Fruit fly (Drosophila melanogaster) whole organism, embryonic: ENCODE results near the gene CG7333.
A peak's percentile ranks its signal among the peaks of the same experiment; 100 is the strongest.

Experiments used
- Atf6 ChIP-seq: fragments of 200-800 bp; sonication (Bioruptor generic); IDR thresholded peaks from 2 replicates; pipeline ENCODE4 v1.3.6; 2022; ENCODE audit warnings: missing biosample characterization, missing genetic modification characterization
- CG10209 ChIP-seq: fragments of 200-800 bp; sonication (Bioruptor generic); optimal IDR thresholded peaks from 3 replicates; lab custom pipeline; 2017; ENCODE audit warnings: missing biosample characterization, mild to moderate bottlenecking, missing genetic modification characterization, missing genetic modification reagents
- CG12155 ChIP-seq: fragments of 200-800 bp; sonication (Bioruptor generic); optimal IDR thresholded peaks from 3 replicates; lab custom pipeline; 2016; ENCODE audit warnings: missing biosample characterization, missing genetic modification characterization
- CG12299 ChIP-seq: fragments of 200-800 bp; sonication (Bioruptor generic); optimal IDR thresholded peaks from 2 replicates; lab custom pipeline; 2018; ENCODE audit warnings: missing biosample characterization, mild to moderate bottlenecking, missing genetic modification characterization
- CG12942 ChIP-seq: fragments of 200-800 bp; sonication (Bioruptor generic); optimal IDR thresholded peaks from 3 replicates; lab custom pipeline; 2016; ENCODE audit warnings: missing biosample characterization, missing genetic modification characterization
- CG13624 ChIP-seq: fragments of 200-800 bp; sonication (Bioruptor generic); optimal IDR thresholded peaks from 2 replicates; lab custom pipeline; 2016; ENCODE audit warnings: missing biosample characterization, missing genetic modification characterization
- CG15514 ChIP-seq: fragments of 200-800 bp; sonication (Bioruptor generic); optimal IDR thresholded peaks from 3 replicates; lab custom pipeline; 2017; ENCODE audit warnings: missing biosample characterization, missing genetic modification characterization, mild to moderate bottlenecking, moderate library complexity, missing genetic modification reagents
- CG16815 ChIP-seq: fragments of 200-800 bp; sonication (Bioruptor generic); optimal IDR thresholded peaks from 3 replicates; lab custom pipeline; 2017; ENCODE audit warnings: missing biosample characterization, mild to moderate bottlenecking, missing genetic modification characterization
- CG17361 ChIP-seq: fragments of 200-800 bp; sonication (Bioruptor generic); IDR thresholded peaks from 3 replicates; pipeline ENCODE4 v1.3.6; 2022; ENCODE audit warnings: missing biosample characterization, missing genetic modification characterization
- CG31365 ChIP-seq: fragments of 200-800 bp; sonication (Bioruptor generic); optimal IDR thresholded peaks from 2 replicates; lab custom pipeline; 2018; ENCODE audit warnings: missing biosample characterization, mild to moderate bottlenecking, missing genetic modification characterization
- CG32772 ChIP-seq: fragments of 200-800 bp; sonication (Bioruptor generic); IDR thresholded peaks from 2 replicates; pipeline ENCODE4 v1.3.6; 2022; ENCODE audit warnings: missing biosample characterization, missing genetic modification characterization
- CG5180 ChIP-seq: fragments of 200-800 bp; sonication (Bioruptor generic); optimal IDR thresholded peaks from 3 replicates; lab custom pipeline; 2017; ENCODE audit warnings: missing biosample characterization, missing genetic modification characterization, mild to moderate bottlenecking, moderate library complexity, missing genetic modification reagents
- CG6813 ChIP-seq: fragments of 200-800 bp; sonication (Bioruptor generic); optimal IDR thresholded peaks from 2 replicates; lab custom pipeline; 2017; ENCODE audit warnings: missing biosample characterization, missing genetic modification characterization, mild to moderate bottlenecking, moderate library complexity, missing genetic modification reagents
- CG7556 ChIP-seq: fragments of 200-800 bp; sonication (Bioruptor generic); optimal IDR thresholded peaks from 2 replicates; lab custom pipeline; 2017; ENCODE audit warnings: missing biosample characterization, mild to moderate bottlenecking, missing genetic modification characterization
- CG9215 ChIP-seq: fragments of 200-800 bp; sonication (Bioruptor generic); IDR thresholded peaks from 2 replicates; pipeline ENCODE4 v1.3.6; 2022; ENCODE audit warnings: missing biosample characterization, missing genetic modification characterization
- CG9876 ChIP-seq: fragments of 200-800 bp; sonication (Bioruptor generic); optimal IDR thresholded peaks from 2 replicates; lab custom pipeline; 2016; ENCODE audit warnings: missing biosample characterization, missing genetic modification characterization
- CrebB ChIP-seq: fragments of 200-800 bp; sonication (Bioruptor generic); optimal IDR thresholded peaks from 3 replicates; lab custom pipeline; 2018; ENCODE audit warnings: missing biosample characterization, mild to moderate bottlenecking, missing genetic modification characterization
- Eip74EF ChIP-seq, 2 experiments: fragments of 200-800 bp in 1 of 2; fragments of >200 bp in 1 of 2; sonication (Bioruptor generic) in 1 of 2; optimal IDR thresholded peaks; 2 replicates each; lab custom pipeline; 2017 to 2019; ENCODE audit warnings: missing biosample characterization in 2 of 2, missing genetic modification characterization in 2 of 2, mild to moderate bottlenecking in 1 of 2, moderate library complexity in 1 of 2
- Fer1 ChIP-seq: fragments of 200-800 bp; sonication (Bioruptor generic); optimal IDR thresholded peaks from 2 replicates; lab custom pipeline; 2017; ENCODE audit warnings: missing biosample characterization, mild to moderate bottlenecking, missing genetic modification characterization
- Hr51 ChIP-seq, 2 experiments: fragments of 200-800 bp; sonication (Bioruptor generic); optimal IDR thresholded peaks; 2 replicates in 1 of 2; 3 replicates in 1 of 2; lab custom pipeline; 2016 to 2018; ENCODE audit warnings: missing biosample characterization in 2 of 2, missing genetic modification characterization in 2 of 2, mild to moderate bottlenecking in 1 of 2, moderate library complexity in 1 of 2
- MBD-R2 ChIP-seq: fragments of 200-800 bp; sonication (Bioruptor generic); IDR thresholded peaks from 2 replicates; pipeline ENCODE4 v1.3.6; 2022; ENCODE audit warnings: missing biosample characterization, missing genetic modification characterization
- Mrtf ChIP-seq: fragments of 200-800 bp; sonication (Bioruptor generic); IDR thresholded peaks from 3 replicates; pipeline ENCODE4 v1.3.6; 2022; ENCODE audit warnings: missing biosample characterization, missing genetic modification characterization
- Nf-YA ChIP-seq: fragments of 200-800 bp; sonication (Bioruptor generic); IDR thresholded peaks from 2 replicates; pipeline ENCODE4 v1.3.6; 2022; ENCODE audit warnings: missing biosample characterization, missing genetic modification characterization
- Optix ChIP-seq: fragments of 200-800 bp; sonication (Bioruptor generic); IDR thresholded peaks from 3 replicates; pipeline ENCODE4 v1.3.6; 2022; ENCODE audit warnings: missing biosample characterization, missing genetic modification characterization
- Scr ChIP-seq: fragments of 200-800 bp; sonication (Bioruptor generic); IDR thresholded peaks from 2 replicates; pipeline ENCODE4 v1.3.6; 2022; ENCODE audit warnings: missing biosample characterization, missing genetic modification characterization; ENCODE audit not compliant: partially characterized antibody
- Spps ChIP-seq: fragments of 200-800 bp; sonication (Bioruptor generic); optimal IDR thresholded peaks from 2 replicates; lab custom pipeline; 2018; ENCODE audit warnings: missing biosample characterization, mild to moderate bottlenecking, missing genetic modification characterization
- Ssrp ChIP-seq: fragments of 200-800 bp; sonication (Bioruptor generic); optimal IDR thresholded peaks from 2 replicates; lab custom pipeline; 2018; ENCODE audit warnings: missing biosample characterization, mild to moderate bottlenecking, missing genetic modification characterization, moderate library complexity
- ase ChIP-seq: fragments of 200-800 bp; sonication (Bioruptor generic); IDR thresholded peaks from 3 replicates; pipeline ENCODE4 v1.3.6; 2022; ENCODE audit warnings: missing biosample characterization, missing genetic modification characterization
- br ChIP-seq: fragments of >200 bp; optimal IDR thresholded peaks from 2 replicates; lab custom pipeline; 2017
- cad ChIP-seq: fragments of >200 bp; optimal IDR thresholded peaks from 2 replicates; lab custom pipeline; 2017; ENCODE audit warnings: missing biosample characterization, missing genetic modification characterization
- caup ChIP-seq: fragments of 200-800 bp; sonication (Bioruptor generic); optimal IDR thresholded peaks from 3 replicates; lab custom pipeline; 2017; ENCODE audit warnings: missing biosample characterization, mild to moderate bottlenecking, missing genetic modification characterization, moderate library complexity; ENCODE audit not compliant: severe bottlenecking
- dimm ChIP-seq: fragments of 200-800 bp; sonication (Bioruptor generic); IDR thresholded peaks from 2 replicates; pipeline ENCODE4 v1.3.6; 2022; ENCODE audit warnings: missing biosample characterization, missing genetic modification characterization
- dm ChIP-seq: fragments of 200-800 bp; sonication (Bioruptor generic); optimal IDR thresholded peaks from 3 replicates; lab custom pipeline; 2016; ENCODE audit warnings: missing biosample characterization, missing genetic modification characterization
- en ChIP-seq: fragments of 200-800 bp; sonication (Bioruptor generic); optimal IDR thresholded peaks from 2 replicates; lab custom pipeline; 2016; ENCODE audit warnings: missing biosample characterization, missing genetic modification characterization
- gfzf ChIP-seq: fragments of 200-800 bp; sonication (Bioruptor generic); optimal IDR thresholded peaks from 2 replicates; lab custom pipeline; 2016; ENCODE audit warnings: missing biosample characterization, mild to moderate bottlenecking, missing genetic modification characterization, moderate library complexity
- gro ChIP-seq: fragments of 200-800 bp; sonication (Bioruptor generic); optimal IDR thresholded peaks from 2 replicates; lab custom pipeline; 2016; ENCODE audit warnings: missing biosample characterization, missing genetic modification characterization
- ham ChIP-seq: fragments of 200-800 bp; sonication (Bioruptor generic); IDR thresholded peaks from 2 replicates; pipeline ENCODE4 v1.3.6; 2022; ENCODE audit warnings: missing biosample characterization, missing genetic modification characterization
- her ChIP-seq: fragments of 200-800 bp; sonication (Bioruptor generic); optimal IDR thresholded peaks from 2 replicates; lab custom pipeline; 2016; ENCODE audit warnings: missing biosample characterization, missing genetic modification characterization
- lbe ChIP-seq: fragments of 200-800 bp; sonication (Bioruptor generic); optimal IDR thresholded peaks from 2 replicates; lab custom pipeline; 2016; ENCODE audit warnings: missing biosample characterization, mild to moderate bottlenecking, missing genetic modification characterization
- maf-S ChIP-seq: fragments of 200-800 bp; sonication (Bioruptor generic); optimal IDR thresholded peaks from 2 replicates; lab custom pipeline; 2016; ENCODE audit warnings: missing biosample characterization, missing genetic modification characterization
- nerfin-1 ChIP-seq: fragments of 200-800 bp; sonication (Bioruptor generic); optimal IDR thresholded peaks from 3 replicates; lab custom pipeline; 2019; ENCODE audit warnings: missing biosample characterization, mild to moderate bottlenecking, missing genetic modification characterization, moderate library complexity
- nom ChIP-seq: fragments of 200-800 bp; sonication (Bioruptor generic); optimal IDR thresholded peaks from 2 replicates; lab custom pipeline; 2017; ENCODE audit warnings: missing biosample characterization, missing genetic modification characterization, mild to moderate bottlenecking, moderate library complexity, missing genetic modification reagents
- phol ChIP-seq: fragments of 200-800 bp; sonication (Bioruptor generic); optimal IDR thresholded peaks from 3 replicates; lab custom pipeline; 2018; ENCODE audit warnings: missing biosample characterization, mild to moderate bottlenecking, missing genetic modification characterization, moderate library complexity
- ranshi ChIP-seq: fragments of 200-800 bp; sonication (Bioruptor generic); IDR thresholded peaks from 2 replicates; pipeline ENCODE4 v1.3.6; 2022; ENCODE audit warnings: missing biosample characterization, missing genetic modification characterization
- row ChIP-seq: fragments of 200-800 bp; sonication (Bioruptor generic); IDR thresholded peaks from 3 replicates; pipeline ENCODE4 v1.3.6; 2022; ENCODE audit warnings: missing biosample characterization, missing genetic modification characterization
- run ChIP-seq: fragments of 200-800 bp; sonication (Bioruptor generic); optimal IDR thresholded peaks from 3 replicates; lab custom pipeline; 2018; ENCODE audit warnings: missing biosample characterization, mild to moderate bottlenecking, missing genetic modification characterization
- scrt ChIP-seq: fragments of 200-800 bp; sonication (Bioruptor generic); optimal IDR thresholded peaks from 2 replicates; lab custom pipeline; 2018; ENCODE audit warnings: missing biosample characterization, mild to moderate bottlenecking, missing genetic modification characterization, moderate library complexity
- sens-2 ChIP-seq: fragments of 200-800 bp; sonication (Bioruptor generic); IDR thresholded peaks from 2 replicates; pipeline ENCODE4 v1.3.6; 2022; ENCODE audit warnings: missing biosample characterization, missing genetic modification characterization
- sisA ChIP-seq: fragments of 200-800 bp; sonication (Bioruptor generic); IDR thresholded peaks from 2 replicates; pipeline ENCODE4 v1.3.6; 2022; ENCODE audit warnings: missing biosample characterization, missing genetic modification characterization
- tap ChIP-seq: fragments of 200-800 bp; optimal IDR thresholded peaks from 3 replicates; lab custom pipeline; 2019; ENCODE audit warnings: missing biosample characterization, mild to moderate bottlenecking, missing genetic modification characterization, moderate library complexity

CG7333 gene

DNA sequence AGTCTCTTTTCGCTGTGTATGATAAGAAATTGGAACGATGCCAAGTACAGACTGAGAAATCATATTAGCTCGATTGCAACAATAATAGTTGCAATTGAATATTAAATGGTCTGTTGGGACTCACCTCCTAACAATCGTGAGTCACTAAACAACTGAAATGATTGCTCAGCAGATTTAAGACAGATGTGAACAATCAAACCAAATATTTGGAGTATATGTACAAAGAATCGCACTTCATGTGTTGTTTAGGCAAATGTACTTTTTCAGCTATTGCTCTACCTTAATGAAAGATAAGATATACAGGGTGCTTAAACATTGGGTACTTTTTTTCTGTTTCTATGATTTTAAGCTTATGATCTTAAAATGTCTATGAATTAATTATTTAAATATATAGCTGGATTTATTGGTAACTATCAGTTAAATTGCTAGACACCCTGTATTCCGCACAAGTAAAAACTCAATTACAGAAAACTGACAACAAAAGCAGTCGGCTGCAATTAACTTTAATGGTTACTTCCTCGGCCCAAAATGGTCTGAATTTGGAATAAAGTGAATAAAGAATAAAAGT, 41.1 kb downstream of the CG7333 start (continued):
- TF ChIP-seq run (tag; lab: Kevin White, UChicago) (peak; percentile 85), gro (GFP tag; lab: Kevin White, UChicago) (peak; percentile 66), CG9876 (GFP tag; lab: Kevin White, UChicago) (no peak), CG31365 (tag; lab: Kevin White, UChicago) (peak; percentile 65), her (peak; percentile 31), nerfin-1 (tag; lab: Kevin White, UChicago) (peak; percentile 84), CG10209 (GFP tag; lab: Kevin White, UChicago) (peak; percentile 79), tap (tag; lab: Kevin White, UChicago) (peak; percentile 95), dm (GFP tag; lab: Kevin White, UChicago) (no peak), CG32772 (GFP tag; lab: Robert Waterston, UW) (peak; percentile 75), sens-2 (peak; percentile 89), CG12299 (tag; lab: Kevin White, UChicago) (peak; percentile 88), ase (peak; percentile 85; the same call in 2 of the 3 replicates), Eip74EF (GFP tag; optimal IDR thresholded peaks at IDR 0.05; lab: Kevin White, UChicago) (peak in 1 of 2 experiments; percentile 75), sisA (peak; percentile 59; the same call in 1 of the 2 replicates), phol (tag; lab: Kevin White, UChicago) (peak; percentile 87), lbe (GFP tag; lab: Kevin White, UChicago) (peak; percentile 82), CG12942 (GFP tag; lab: Kevin White, UChicago) (peak; percentile 53), CG16815 (peak; percentile 56), Spps (tag; lab: Kevin White, UChicago) (peak; percentile 81), maf-S (GFP tag; lab: Kevin White, UChicago) (peak; percentile 52), caup (GFP tag; lab: Kevin White, UChicago) (peak; percentile 86), CG5180 (peak; percentile 73), ranshi (peak; percentile 92), MBD-R2 (peak; percentile 58; the same call in 1 of the 2 replicates), CG7556 (peak; percentile 82), CG6813 (GFP tag; lab: Kevin White, UChicago) (peak; percentile 85), Ssrp (tag; lab: Kevin White, UChicago) (peak; percentile 83), br (lab: Kevin White, UChicago) (no peak), gfzf (GFP tag; lab: Kevin White, UChicago) (no peak), row (GFP tag; lab: Robert Waterston, UW) (peak; percentile 86), Fer1 (GFP tag; lab: Kevin White, UChicago) (peak; percentile 91), scrt (GFP tag; lab: Kevin White, UChicago) (peak; percentile 64), Nf-YA (GFP tag; lab: Robert Waterston, UW) (peak; percentile 73), en (no peak), CG15514 (GFP tag; lab: Kevin White, UChicago) (peak; percentile 82), nom (GFP tag; lab: Kevin White, UChicago) (peak; percentile 44), ham (GFP tag; lab: Robert Waterston, UW) (no peak), CG12155 (GFP tag; lab: Kevin White, UChicago) (peak; percentile 61), CrebB (tag; lab: Kevin White, UChicago) (peak; percentile 83), Mrtf (peak; percentile 65; the same call in 2 of the 3 replicates), cad (GFP tag; lab: Kevin White, UChicago) (no peak), CG9215 (GFP tag; lab: Robert Waterston, UW) (no peak; the same call in 1 of the 2 replicates), dimm (GFP tag; lab: Robert Waterston, UW) (no peak), Atf6 (GFP tag; lab: Robert Waterston, UW) (peak; percentile 92), CG17361 (GFP tag; lab: Robert Waterston, UW) (peak; percentile 77; the same call in 2 of the 3 replicates), Hr51 (GFP tag; optimal IDR thresholded peaks at IDR 0.05; lab: Kevin White, UChicago) (peak; percentile 35 to 94), Scr (GFP tag; lab: Robert Waterston, UW) (no peak), Optix (GFP tag; lab: Robert Waterston, UW) (no peak), CG13624 (GFP tag; lab: Kevin White, UChicago) (peak; percentile 70)
